Fruit fly (Drosophila melanogaster) whole organism, adult: ENCODE data around the gene Doc3.

Experiments
- CG11617 ChIP-seq: fragments of 200-800 bp; sonication (Bioruptor generic); optimal IDR thresholded peaks from 2 replicates; lab custom pipeline; 2017; ENCODE audit warnings: mild to moderate bottlenecking, missing biosample characterization, missing genetic modification reagents, missing genetic modification characterization
- CG12768 ChIP-seq: fragments of 200-800 bp; sonication (Bioruptor generic); optimal IDR thresholded peaks from 2 replicates; lab custom pipeline; 2017; ENCODE audit warnings: missing biosample characterization, missing genetic modification characterization, mild to moderate bottlenecking, moderate library complexity, missing genetic modification reagents
- CG14711 ChIP-seq: fragments of 200-800 bp; sonication (Bioruptor generic); optimal IDR thresholded peaks from 2 replicates; lab custom pipeline; 2018; ENCODE audit warnings: missing biosample characterization, mild to moderate bottlenecking, missing genetic modification characterization, moderate library complexity
- CG7045 ChIP-seq: fragments of 200-800 bp; sonication (Bioruptor generic); optimal IDR thresholded peaks from 2 replicates; lab custom pipeline; 2017; ENCODE audit warnings: missing biosample characterization, mild to moderate bottlenecking, missing genetic modification characterization
- CG7101 ChIP-seq: fragments of 200-800 bp; sonication (Bioruptor generic); optimal IDR thresholded peaks from 2 replicates; lab custom pipeline; 2018; ENCODE audit warnings: missing biosample characterization, mild to moderate bottlenecking, missing genetic modification characterization, moderate library complexity
- Clk ChIP-seq: fragments of 200-800 bp; sonication (Bioruptor generic); optimal IDR thresholded peaks from 2 replicates; lab custom pipeline; 2017; ENCODE audit warnings: missing biosample characterization, missing genetic modification characterization
- Crg-1 ChIP-seq: fragments of 200-800 bp; sonication (Bioruptor generic); optimal IDR thresholded peaks from 2 replicates; lab custom pipeline; 2016; ENCODE audit warnings: missing biosample characterization, missing genetic modification characterization
- Hr96 ChIP-seq: fragments of 200-800 bp; sonication (Bioruptor generic); optimal IDR thresholded peaks from 2 replicates; lab custom pipeline; 2016; ENCODE audit warnings: missing biosample characterization, missing genetic modification characterization
- Mnt ChIP-seq: fragments of 200-800 bp; sonication (Bioruptor generic); optimal IDR thresholded peaks from 2 replicates; lab custom pipeline; 2016; ENCODE audit warnings: missing biosample characterization, mild to moderate bottlenecking, missing genetic modification characterization
- bab1 ChIP-seq: fragments of 200-800 bp; sonication (Bioruptor generic); optimal IDR thresholded peaks from 3 replicates; lab custom pipeline; 2019; ENCODE audit warnings: missing biosample characterization, mild to moderate bottlenecking, missing genetic modification characterization, moderate library complexity
- kay ChIP-seq: fragments of 200-800 bp; sonication (Bioruptor generic); peaks from one replicate; lab custom pipeline; 2016; ENCODE audit warnings: missing biosample characterization, missing genetic modification characterization, borderline replicate concordance
- tj ChIP-seq: fragments of 200-800 bp; sonication (Bioruptor generic); optimal IDR thresholded peaks from 3 replicates; lab custom pipeline; 2017; ENCODE audit warnings: missing biosample characterization, mild to moderate bottlenecking, missing genetic modification characterization, moderate library complexity
- toe ChIP-seq: fragments of 200-800 bp; sonication (Bioruptor generic); optimal IDR thresholded peaks from 2 replicates; lab custom pipeline; 2016; ENCODE audit warnings: missing biosample characterization, missing genetic modification characterization

DNA sequence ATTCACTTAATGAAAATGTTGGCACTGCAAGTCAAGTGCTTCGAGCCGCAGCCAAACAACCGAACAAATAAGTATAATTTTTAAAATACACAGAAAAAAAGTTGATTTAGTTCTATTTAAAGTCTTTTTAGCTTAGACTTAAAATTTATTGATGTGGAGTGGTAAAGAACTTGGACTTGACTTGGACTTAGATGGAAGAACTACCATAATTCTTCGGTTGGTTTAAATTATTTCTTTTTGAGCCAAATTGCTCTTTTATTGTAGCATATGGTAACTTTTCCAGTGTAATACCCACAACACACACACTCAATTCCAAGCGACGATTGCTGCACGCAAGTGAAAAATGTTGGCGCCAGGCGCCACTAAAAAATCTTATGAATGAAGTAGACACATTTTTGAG lies 23.1 kb downstream of the Doc3 start:
- TF ChIP-seq Crg-1 (GFP tag; lab: Kevin White, UChicago) (no peak), bab1 (GFP tag; lab: Kevin White, UChicago) (no peak), Hr96 (GFP tag; lab: Kevin White, UChicago) (no peak), Clk (GFP tag; lab: Kevin White, UChicago) (no peak), CG12768 (GFP tag; lab: Kevin White, UChicago) (no peak), toe (no peak), kay (GFP tag; lab: Kevin White, UChicago) (no peak), CG11617 (GFP tag; lab: Kevin White, UChicago) (no peak), tj (no peak), CG7045 (no peak), CG7101 (tag; lab: Kevin White, UChicago) (no peak), Mnt (GFP tag; lab: Kevin White, UChicago) (no peak), CG14711 (tag; lab: Kevin White, UChicago) (no peak)
